Worm (Caenorhabditis elegans): Measurements from ENCODE around the gene fbxa-71.

The fbxa-71 gene

ce11 chrIII:2304867-2305266, 49.2 kb downstream of the fbxa-71 start, which contains the start of gene Y54F10BM.9:
Gene Y54F10BM.9 (minus strand): TSS chrIII:2304927.
- no peak for TF ChIP-seq mep-1 (tag; optimal IDR thresholded peaks at IDR 0.05)
- no peak for TF ChIP-seq snpc-4 (tag; optimal IDR thresholded peaks at IDR 0.05)
- no peak for TF ChIP-seq nhr-11 (tag; optimal IDR thresholded peaks at IDR 0.05)
- no peak for TF ChIP-seq efl-3 (GFP tag; optimal IDR thresholded peaks at IDR 0.05)
- TF ChIP-seq nhr-28 (tag; optimal IDR thresholded peaks at IDR 0.05), result no peak
- TF ChIP-seq fos-1 (tag; optimal IDR thresholded peaks at IDR 0.05), result no peak
- TF ChIP-seq nhr-84 (tag; optimal IDR thresholded peaks at IDR 0.05), result no peak
- no peak for TF ChIP-seq aly-2 (tag; optimal IDR thresholded peaks at IDR 0.05)
- TF ChIP-seq unc-62 (GFP tag; optimal IDR thresholded peaks at IDR 0.05), result no peak
- no peak for TF ChIP-seq ets-5 (GFP tag; IDR thresholded peaks at IDR 0.05)
- TF ChIP-seq C16A3.4 (tag; optimal IDR thresholded peaks at IDR 0.05), result no peak
- peak; percentile 36 to 52 for TF ChIP-seq lsy-2 (tag; optimal IDR thresholded peaks at IDR 0.05)
- TF ChIP-seq C34B4.2 (tag; optimal IDR thresholded peaks at IDR 0.05), result no peak
- no peak for TF ChIP-seq ceh-8 (GFP tag; optimal IDR thresholded peaks at IDR 0.05)
- TF ChIP-seq unc-98 (GFP tag; IDR thresholded peaks at IDR 0.05), result no peak
- TF ChIP-seq hlh-4 (tag; optimal IDR thresholded peaks at IDR 0.05), result no peak
- no peak for TF ChIP-seq xbp-1 (tag; optimal IDR thresholded peaks at IDR 0.05)
- TF ChIP-seq efl-1 (optimal IDR thresholded peaks at IDR 0.05), result peak; percentile 76 to 82
- TF ChIP-seq efl-1 (GFP tag; optimal IDR thresholded peaks at IDR 0.05 in 1 of 2), result peak; percentile 43 to 95
- TF ChIP-seq mdl-1 (tag; optimal IDR thresholded peaks at IDR 0.05), result no peak
- no peak for TF ChIP-seq nhr-12 (tag; optimal IDR thresholded peaks at IDR 0.05)
- no peak for TF ChIP-seq lin-39 (tag; optimal IDR thresholded peaks at IDR 0.05)
- no peak for TF ChIP-seq sox-4 (tag; optimal IDR thresholded peaks at IDR 0.05)
- TF ChIP-seq grh-1 (GFP tag; IDR thresholded peaks at IDR 0.05), result no peak
- no peak for TF ChIP-seq zip-4 (GFP tag; optimal IDR thresholded peaks at IDR 0.05)
- TF ChIP-seq lin-35 (GFP tag; optimal IDR thresholded peaks at IDR 0.05), result peak; percentile 20 to 55
- no peak for TF ChIP-seq egl-13 (tag; optimal IDR thresholded peaks at IDR 0.05)
- TF ChIP-seq F16B12.6 (tag; optimal IDR thresholded peaks at IDR 0.05), result no peak
- no peak for TF ChIP-seq isw-1 (GFP tag; IDR thresholded peaks at IDR 0.05)
- TF ChIP-seq unc-86 (tag; optimal IDR thresholded peaks at IDR 0.05), result no peak
- TF ChIP-seq nhr-85 (tag), result no peak
- no peak for TF ChIP-seq elt-2 (tag; optimal IDR thresholded peaks at IDR 0.05)
- TF ChIP-seq zag-1 (tag; optimal IDR thresholded peaks at IDR 0.05), result no peak
- TF ChIP-seq dpl-1 (GFP tag; optimal IDR thresholded peaks at IDR 0.05), result peak; percentile 6 to 15 (median 10)
- no peak for TF ChIP-seq lin-14 (GFP tag; optimal IDR thresholded peaks at IDR 0.05)
- no peak for TF ChIP-seq lin-13 (GFP tag; optimal IDR thresholded peaks at IDR 0.05)
- TF ChIP-seq tlp-1 (tag; optimal IDR thresholded peaks at IDR 0.05), result no peak
- TF ChIP-seq vab-15 (tag; optimal IDR thresholded peaks at IDR 0.05), result no peak
- TF ChIP-seq ceh-90 (tag; optimal IDR thresholded peaks at IDR 0.05), result no peak
- TF ChIP-seq nhr-77 (tag; optimal IDR thresholded peaks at IDR 0.05), result no peak
- no peak for TF ChIP-seq ceh-88 (GFP tag; IDR thresholded peaks at IDR 0.05)
- TF ChIP-seq lir-3 (tag; optimal IDR thresholded peaks at IDR 0.05; ENCODE audit: poor library complexity), result no peak
- TF ChIP-seq nhr-19 (GFP tag; conservative IDR thresholded peaks at IDR 0.05), result no peak
- no peak for TF ChIP-seq ztf-11 (tag; optimal IDR thresholded peaks at IDR 0.05)
- TF ChIP-seq hpl-2 (GFP tag; optimal IDR thresholded peaks at IDR 0.05), result no peak
- no peak for TF ChIP-seq hlh-17 (GFP tag; optimal IDR thresholded peaks at IDR 0.05; ENCODE audit: borderline replicate concordance)
- no peak for TF ChIP-seq jun-1 (tag; optimal IDR thresholded peaks at IDR 0.05)
- no peak for TF ChIP-seq skn-1 (tag; optimal IDR thresholded peaks at IDR 0.05)
- no peak for TF ChIP-seq sptf-1 (tag; optimal IDR thresholded peaks at IDR 0.05)
- TF ChIP-seq ceh-82 (tag; optimal IDR thresholded peaks at IDR 0.05), result peak in 2 of 3 experiments; percentile 29 to 46
- no peak for TF ChIP-seq ztf-4 (tag; optimal IDR thresholded peaks at IDR 0.05)
- TF ChIP-seq nhr-71 (tag; optimal IDR thresholded peaks at IDR 0.05), result no peak
- peak; percentile 23 for TF ChIP-seq dsc-1 (tag; optimal IDR thresholded peaks at IDR 0.05)
- peak; percentile 24 for TF ChIP-seq swsn-7 (tag; optimal IDR thresholded peaks at IDR 0.05)
- no peak for TF ChIP-seq nhr-237 (tag; optimal IDR thresholded peaks at IDR 0.05)

Measured in whole organism, L1 larva.